Worm (Caenorhabditis elegans) whole organism, young adult: ENCODE results near the gene vamp-7.

Source experiments
- B0019.2 ChIP-seq: fragments of 200-800 bp; sonication (Bioruptor generic); conservative IDR thresholded peaks from 2 replicates; pipeline ENCODE4 v1.3.6; 2022; ENCODE audit warnings: missing genetic modification reagents, missing genetic modification characterization, missing compliant biosample characterization
- D2030.7 ChIP-seq: fragments of 200-800 bp; sonication (Bioruptor generic); IDR thresholded peaks from 2 replicates; pipeline ENCODE4 v1.3.6; 2022; ENCODE audit warnings: missing genetic modification reagents, missing genetic modification characterization, missing compliant biosample characterization
- F10E7.11 ChIP-seq: sonication (generic microtip); optimal IDR thresholded peaks from 2 replicates; lab custom pipeline; 2017; ENCODE audit warnings: mild to moderate bottlenecking, missing genetic modification characterization, moderate library complexity, missing compliant biosample characterization
- F22D6.2 ChIP-seq: sonication (generic microtip); optimal IDR thresholded peaks from 2 replicates; lab custom pipeline; 2016; ENCODE audit warnings: mild to moderate bottlenecking, missing genetic modification characterization, missing compliant biosample characterization
- F23B12.7 ChIP-seq: sonication (generic microtip); optimal IDR thresholded peaks from 2 replicates; lab custom pipeline; 2017; ENCODE audit warnings: missing genetic modification characterization, mild to moderate bottlenecking, missing compliant biosample characterization, antibody characterized with exemption, moderate library complexity; ENCODE audit not compliant: insufficient read depth
- T26A5.8 ChIP-seq: sonication (generic microtip); optimal IDR thresholded peaks from 2 replicates; lab custom pipeline; 2016; ENCODE audit warnings: missing genetic modification characterization, missing compliant biosample characterization
- Y56A3A.18 ChIP-seq: fragments of 200-800 bp; sonication (Bioruptor generic); IDR thresholded peaks from 2 replicates; pipeline ENCODE4 v1.3.6; 2022; ENCODE audit warnings: missing genetic modification reagents, missing genetic modification characterization, missing compliant biosample characterization
- Y67H2A.10 ChIP-seq: fragments of 200-800 bp; sonication (Bioruptor generic); conservative IDR thresholded peaks from 2 replicates; pipeline ENCODE4 v1.3.6; 2022; ENCODE audit warnings: missing genetic modification reagents, missing genetic modification characterization, missing compliant biosample characterization
- Y79H2A.3 ChIP-seq: fragments of 200-800 bp; sonication (Bioruptor generic); conservative IDR thresholded peaks from 2 replicates; pipeline ENCODE4 v1.3.6; 2022; ENCODE audit warnings: missing genetic modification reagents, missing genetic modification characterization, missing compliant biosample characterization
- Y95B8A.8 ChIP-seq: fragments of 200-800 bp; sonication (Bioruptor generic); IDR thresholded peaks from 2 replicates; pipeline ENCODE4 v1.3.6; 2022; ENCODE audit warnings: missing genetic modification reagents, missing genetic modification characterization, missing compliant biosample characterization
- ZK185.1 ChIP-seq: sonication (generic microtip); optimal IDR thresholded peaks from 2 replicates; lab custom pipeline; 2016; ENCODE audit warnings: mild to moderate bottlenecking, missing genetic modification characterization, missing compliant biosample characterization; ENCODE audit not compliant: poor library complexity, severe bottlenecking
- ama-1 ChIP-seq, 3 experiments: fragments of 150-350 bp in 1 of 3; sonication (generic microtip) in 2 of 3; optimal IDR thresholded peaks; 2 replicates each; lab custom pipeline; 2014 to 2018; ENCODE audit warnings: missing biosample characterization in 2 of 3, missing genetic modification characterization in 2 of 3, missing genetic modification reagents in 2 of 3
- aptf-2 ChIP-seq: fragments of 200-800 bp; sonication (Bioruptor generic); conservative IDR thresholded peaks from 2 replicates; pipeline ENCODE4 v1.3.6; 2022; ENCODE audit warnings: missing genetic modification reagents, missing genetic modification characterization, missing compliant biosample characterization
- atf-7 ChIP-seq: sonication (generic microtip); optimal IDR thresholded peaks from 2 replicates; lab custom pipeline; 2017; ENCODE audit warnings: mild to moderate bottlenecking, missing genetic modification characterization, missing compliant biosample characterization
- attf-3 ChIP-seq: fragments of 200-800 bp; sonication (Bioruptor generic); conservative IDR thresholded peaks from 2 replicates; pipeline ENCODE4 v1.3.6; 2022; ENCODE audit warnings: missing genetic modification reagents, missing genetic modification characterization, missing compliant biosample characterization
- bed-1 ChIP-seq: fragments of 200-800 bp; sonication (Bioruptor generic); IDR thresholded peaks from 2 replicates; pipeline ENCODE4 v1.3.6; 2022; ENCODE audit warnings: missing genetic modification reagents, missing genetic modification characterization, missing compliant biosample characterization
- cebp-1 ChIP-seq, 2 experiments: fragments of 200-800 bp in 1 of 2; sonication (Bioruptor generic) in 1 of 2; sonication (generic microtip) in 1 of 2; IDR thresholded peaks in 1 of 2; optimal IDR thresholded peaks in 1 of 2; 2 replicates each; pipeline versions ENCODE4 v1.3.6 to Lab custom; 2017 to 2022; ENCODE audit warnings: missing compliant biosample characterization in 2 of 2, missing genetic modification characterization in 2 of 2, mild to moderate bottlenecking in 1 of 2, missing genetic modification reagents in 1 of 2, moderate library complexity in 1 of 2
- ceh-40 ChIP-seq: fragments of 200-800 bp; sonication (Bioruptor generic); IDR thresholded peaks from 2 replicates; pipeline ENCODE4 v1.3.6; 2022; ENCODE audit warnings: missing genetic modification characterization, missing compliant biosample characterization
- ceh-79 ChIP-seq: sonication (generic microtip); optimal IDR thresholded peaks from 2 replicates; lab custom pipeline; 2017; ENCODE audit warnings: mild to moderate bottlenecking, missing genetic modification characterization, missing compliant biosample characterization
- dox-1 ChIP-seq: fragments of 200-800 bp; sonication (Bioruptor generic); IDR thresholded peaks from 2 replicates; pipeline ENCODE4 v1.3.6; 2022; ENCODE audit warnings: missing genetic modification reagents, missing genetic modification characterization, missing compliant biosample characterization
- dpff-1 ChIP-seq: sonication (generic microtip); optimal IDR thresholded peaks from 2 replicates; lab custom pipeline; 2017; ENCODE audit warnings: mild to moderate bottlenecking, missing genetic modification characterization, missing compliant biosample characterization
- efl-1 ChIP-seq: fragments of 150-350 bp; optimal IDR thresholded peaks from 2 replicates; lab custom pipeline; 2014; ENCODE audit warnings: missing biosample characterization, missing genetic modification reagents, missing genetic modification characterization
- egrh-3 ChIP-seq: fragments of 200-800 bp; sonication (Bioruptor generic); IDR thresholded peaks from 2 replicates; pipeline ENCODE4 v1.3.6; 2022; ENCODE audit warnings: missing genetic modification reagents, missing genetic modification characterization, missing compliant biosample characterization
- ekl-4 ChIP-seq: fragments of 200-800 bp; sonication (Bioruptor generic); IDR thresholded peaks from 2 replicates; pipeline ENCODE4 v1.3.6; 2022; ENCODE audit warnings: missing genetic modification reagents, missing genetic modification characterization, missing compliant biosample characterization
- him-1 ChIP-seq: sonication (generic microtip); optimal IDR thresholded peaks from 2 replicates; lab custom pipeline; 2016; ENCODE audit warnings: missing genotype, missing genetic modification reagents, missing genetic modification characterization, missing compliant biosample characterization
- hmg-20 ChIP-seq: fragments of 200-800 bp; sonication (Bioruptor generic); IDR thresholded peaks from 2 replicates; pipeline ENCODE4 v1.3.6; 2022; ENCODE audit warnings: missing genetic modification reagents, missing genetic modification characterization, missing compliant biosample characterization
- hsf-1 ChIP-seq: fragments of 200-800 bp; sonication (Bioruptor generic); IDR thresholded peaks from 2 replicates; pipeline ENCODE4 v1.3.6; 2022; ENCODE audit warnings: missing genetic modification reagents, missing genetic modification characterization, missing compliant biosample characterization
- lag-1 ChIP-seq: fragments of 200-800 bp; sonication (Bioruptor generic); IDR thresholded peaks from 2 replicates; pipeline ENCODE4 v1.3.6; 2022; ENCODE audit warnings: missing genetic modification reagents, missing genetic modification characterization, missing compliant biosample characterization
- lsy-27 ChIP-seq: sonication (generic microtip); optimal IDR thresholded peaks from 2 replicates; lab custom pipeline; 2017; ENCODE audit warnings: missing genetic modification characterization, mild to moderate bottlenecking, missing compliant biosample characterization, antibody characterized with exemption, missing genotype, borderline replicate concordance; ENCODE audit not compliant: insufficient read depth
- mel-28 ChIP-seq: sonication (generic microtip); optimal IDR thresholded peaks from 2 replicates; lab custom pipeline; 2016; ENCODE audit warnings: borderline replicate concordance, mild to moderate bottlenecking, missing genetic modification characterization, missing compliant biosample characterization
- mes-4 ChIP-seq: sonication (generic microtip); optimal IDR thresholded peaks from 2 replicates; lab custom pipeline; 2016; ENCODE audit warnings: missing genotype, missing genetic modification characterization, missing compliant biosample characterization
- nfyb-1 ChIP-seq: fragments of 200-800 bp; sonication (Bioruptor generic); IDR thresholded peaks from 2 replicates; pipeline ENCODE4 v1.3.6; 2022; ENCODE audit warnings: missing genetic modification reagents, missing genetic modification characterization, missing compliant biosample characterization
- nhr-179 ChIP-seq: sonication (generic microtip); optimal IDR thresholded peaks from 2 replicates; lab custom pipeline; 2016; ENCODE audit warnings: mild to moderate bottlenecking, missing genetic modification characterization, missing compliant biosample characterization
- nhr-27 ChIP-seq: fragments of 200-800 bp; sonication (Bioruptor generic); optimal IDR thresholded peaks from 2 replicates; lab custom pipeline; 2018; ENCODE audit warnings: mild to moderate bottlenecking, missing genetic modification characterization, moderate library complexity, missing compliant biosample characterization
- pbrm-1 ChIP-seq: fragments of 200-800 bp; sonication (Bioruptor generic); IDR thresholded peaks from 2 replicates; pipeline ENCODE4 v1.3.6; 2022; ENCODE audit warnings: missing genetic modification reagents, missing genetic modification characterization, missing compliant biosample characterization
- rec-8 ChIP-seq, 2 experiments: sonication (generic microtip); optimal IDR thresholded peaks; 2 replicates each; lab custom pipeline; 2016; ENCODE audit warnings: mild to moderate bottlenecking in 2 of 2, missing genetic modification characterization in 2 of 2, missing genetic modification reagents in 2 of 2, missing genotype in 2 of 2, missing biosample characterization in 1 of 2, missing compliant biosample characterization in 1 of 2, moderate library complexity in 1 of 2
- sea-2 ChIP-seq: fragments of 200-800 bp; sonication (Bioruptor generic); IDR thresholded peaks from 2 replicates; pipeline ENCODE4 v1.3.6; 2022; ENCODE audit warnings: missing genetic modification characterization, missing compliant biosample characterization
- snpc-1.1 ChIP-seq: sonication (generic microtip); optimal IDR thresholded peaks from 2 replicates; lab custom pipeline; 2017; ENCODE audit warnings: missing genetic modification characterization, mild to moderate bottlenecking, missing compliant biosample characterization, antibody characterized with exemption, moderate library complexity, missing genotype, missing genetic modification reagents; ENCODE audit not compliant: insufficient read depth
- snpc-1.3 ChIP-seq: sonication (generic microtip); optimal IDR thresholded peaks from 2 replicates; lab custom pipeline; 2017; ENCODE audit warnings: missing genetic modification characterization, mild to moderate bottlenecking, missing compliant biosample characterization, antibody characterized with exemption, moderate library complexity, missing genotype, missing genetic modification reagents; ENCODE audit not compliant: insufficient read depth
- snpc-4 ChIP-seq, 5 experiments: fragments of 150-350 bp in 1 of 5; sonication (generic microtip) in 4 of 5; optimal IDR thresholded peaks; 2 replicates each; lab custom pipeline; 2014 to 2018; ENCODE audit warnings: missing genetic modification characterization in 5 of 5, missing biosample characterization in 3 of 5, antibody characterized with exemption in 2 of 5, mild to moderate bottlenecking in 2 of 5, missing compliant biosample characterization in 2 of 5, missing genotype in 2 of 5, moderate library complexity in 2 of 5, missing genetic modification reagents in 1 of 5
- somi-1 ChIP-seq: fragments of 200-800 bp; sonication (Bioruptor generic); optimal IDR thresholded peaks from 2 replicates; lab custom pipeline; 2018; ENCODE audit warnings: mild to moderate bottlenecking, missing genetic modification characterization, missing compliant biosample characterization
- tbp1 ChIP-seq: fragments of 200-800 bp; sonication (Bioruptor generic); optimal IDR thresholded peaks from 2 replicates; lab custom pipeline; 2018; ENCODE audit warnings: mild to moderate bottlenecking, missing genetic modification characterization, missing compliant biosample characterization
- tbx-9 ChIP-seq: sonication (generic microtip); optimal IDR thresholded peaks from 2 replicates; lab custom pipeline; 2016; ENCODE audit warnings: borderline replicate concordance, missing genetic modification characterization, inconsistent platforms, missing compliant biosample characterization
- ztf-18 ChIP-seq: sonication (generic microtip); optimal IDR thresholded peaks from 2 replicates; lab custom pipeline; 2016; ENCODE audit warnings: missing genotype, mild to moderate bottlenecking, missing genetic modification characterization, missing compliant biosample characterization
- ztf-22 ChIP-seq: fragments of 200-800 bp; sonication (Bioruptor generic); optimal IDR thresholded peaks from 2 replicates; lab custom pipeline; 2018; ENCODE audit warnings: mild to moderate bottlenecking, missing genetic modification characterization, moderate library complexity, missing compliant biosample characterization
- ztf-25 ChIP-seq: fragments of 200-800 bp; sonication (Bioruptor generic); IDR thresholded peaks from 2 replicates; pipeline ENCODE4 v1.3.6; 2022; ENCODE audit warnings: missing genetic modification reagents, missing genetic modification characterization, missing compliant biosample characterization

vamp-7 gene

DNA sequence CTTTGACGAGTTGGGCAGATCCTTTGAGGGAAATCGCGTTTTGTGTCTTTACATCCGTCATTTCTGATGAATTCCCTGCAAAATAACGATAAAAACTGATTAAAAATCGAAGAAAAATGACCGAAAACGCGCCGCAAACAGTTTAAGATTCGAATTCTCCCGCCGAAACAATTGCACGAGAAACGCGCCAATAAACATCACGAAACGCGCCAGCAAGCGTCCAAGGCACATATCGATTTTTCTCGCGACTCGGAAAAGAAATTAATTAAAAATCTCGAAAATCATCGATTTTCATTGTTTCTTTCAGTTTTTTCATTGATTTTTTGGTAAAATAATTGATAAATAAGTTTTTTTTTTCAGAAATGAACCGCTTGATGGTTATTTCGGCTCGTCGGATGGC, 33.1 kb downstream of the vamp-7 start, which contains the start of the genes mdf-2 and nduv-3 (continued):
- peak; percentile 65 for TF ChIP-seq nfyb-1 (GFP tag; lab: Robert Waterston, UW)
- peak; percentile 55; the same call in 1 of the 2 replicates for TF ChIP-seq D2030.7 (GFP tag; lab: Robert Waterston, UW)
- TF ChIP-seq bed-1, result no peak
- no peak for TF ChIP-seq F10E7.11 (tag; lab: Kevin White, UChicago)
- TF ChIP-seq ZK185.1 (tag; lab: Kevin White, UChicago), result no peak
- no peak for TF ChIP-seq Y79H2A.3 (GFP tag; lab: Robert Waterston, UW)
- TF ChIP-seq mes-4 (tag; lab: Kevin White, UChicago), result no peak
- peak; percentile 75 for TF ChIP-seq pbrm-1
- TF ChIP-seq snpc-1.1, result no peak
- no peak for TF ChIP-seq Y67H2A.10 (GFP tag; lab: Robert Waterston, UW)
- TF ChIP-seq mel-28 (tag; lab: Kevin White, UChicago), result no peak
- peak; percentile 52; the same call in 1 of the 2 replicates for TF ChIP-seq ekl-4 (GFP tag; lab: Robert Waterston, UW)
- TF ChIP-seq ceh-40 (GFP tag; lab: Robert Waterston, UW), result no peak
- TF ChIP-seq atf-7, result no peak
- TF ChIP-seq lsy-27 (tag; lab: Kevin White, UChicago), result no peak
- no peak for TF ChIP-seq tbx-9 (tag; lab: Kevin White, UChicago)
- no peak for TF ChIP-seq ztf-22 (GFP tag; lab: Kevin White, UChicago)
- TF ChIP-seq rec-8 (tag; optimal IDR thresholded peaks at IDR 0.05; lab: Kevin White, UChicago), result no peak
- no peak for TF ChIP-seq snpc-4 (GFP tag; optimal IDR thresholded peaks at IDR 0.05; lab: Kevin White, UChicago)
- peak in 3 of 4 experiments; percentile 33 to 44 (median 36) for TF ChIP-seq snpc-4 (tag; optimal IDR thresholded peaks at IDR 0.05; lab: Kevin White, UChicago)
- TF ChIP-seq ceh-79 (tag; lab: Kevin White, UChicago), result no peak
- TF ChIP-seq aptf-2 (GFP tag; lab: Robert Waterston, UW), result no peak
- TF ChIP-seq hmg-20 (GFP tag; lab: Robert Waterston, UW), result no peak
- no peak for TF ChIP-seq ama-1 (optimal IDR thresholded peaks at IDR 0.05; lab: Kevin White, UChicago)
- no peak for TF ChIP-seq ama-1 (GFP tag; optimal IDR thresholded peaks at IDR 0.05; lab: Kevin White, UChicago)
- peak; percentile 81 for TF ChIP-seq attf-3
- no peak for TF ChIP-seq T26A5.8
- no peak for TF ChIP-seq ztf-25 (GFP tag; lab: Robert Waterston, UW)
- TF ChIP-seq F22D6.2 (tag; lab: Kevin White, UChicago), result no peak
- peak; percentile 95 for TF ChIP-seq ztf-18 (tag; lab: Kevin White, UChicago)
- TF ChIP-seq nhr-179, result no peak
- TF ChIP-seq efl-1, result peak; percentile 84
- peak; percentile 74 for TF ChIP-seq dox-1
- TF ChIP-seq Y95B8A.8, result no peak
- peak; percentile 56; the same call in 1 of the 2 replicates for TF ChIP-seq hsf-1 (GFP tag; lab: Robert Waterston, UW)
- TF ChIP-seq Y56A3A.18 (GFP tag; lab: Robert Waterston, UW), result no peak
- TF ChIP-seq F23B12.7, result peak; percentile 9
- TF ChIP-seq him-1, result no peak
- TF ChIP-seq lag-1 (GFP tag; lab: Robert Waterston, UW), result no peak
- no peak for TF ChIP-seq cebp-1 (GFP tag; IDR thresholded peaks at IDR 0.05; lab: Robert Waterston, UW)
- TF ChIP-seq cebp-1 (tag; optimal IDR thresholded peaks at IDR 0.05; lab: Kevin White, UChicago), result peak; percentile 64
- TF ChIP-seq snpc-1.3 (tag; lab: Kevin White, UChicago), result no peak
- TF ChIP-seq B0019.2 (GFP tag; lab: Robert Waterston, UW), result no peak
- TF ChIP-seq somi-1, result no peak
- no peak for TF ChIP-seq nhr-27 (tag; lab: Kevin White, UChicago)
- peak; percentile 52 for TF ChIP-seq tbp1 (GFP tag; lab: Kevin White, UChicago)
- TF ChIP-seq sea-2 (GFP tag; lab: Robert Waterston, UW), result no peak
- TF ChIP-seq dpff-1, result no peak
- no peak for TF ChIP-seq egrh-3
